Fruit fly (Drosophila melanogaster): ENCODE results near the gene CG13310.

The CG13310 gene

DNA sequence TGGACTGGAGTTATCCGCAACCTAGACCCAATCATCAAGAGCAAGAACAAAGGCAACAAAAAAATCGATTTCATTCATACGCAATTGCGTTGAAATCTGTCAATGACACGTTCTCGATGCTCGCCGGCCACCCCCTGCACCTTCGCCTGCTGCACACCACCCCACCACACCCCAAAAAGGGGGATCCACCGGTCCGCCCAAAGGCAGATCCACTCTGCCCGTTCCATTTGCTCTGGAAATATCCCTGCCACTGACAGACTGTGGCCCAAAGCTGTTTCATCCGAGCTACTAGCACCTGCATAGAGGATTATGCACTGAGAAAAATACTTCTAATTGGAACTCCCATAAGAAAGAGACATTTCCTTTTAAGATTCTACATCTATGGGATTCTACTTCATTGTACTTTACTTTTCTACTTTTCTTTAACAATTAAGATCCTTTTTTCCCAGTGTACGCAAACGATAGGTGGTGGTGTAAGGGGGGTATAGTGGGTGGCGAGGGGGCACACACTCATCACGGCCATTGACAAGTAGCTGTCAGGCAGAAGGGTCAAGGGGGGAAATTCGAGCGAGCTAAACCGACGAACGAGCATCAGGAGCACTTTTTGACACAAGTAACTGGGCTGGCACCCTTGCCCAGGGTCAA lies 23.5 kb upstream of the CG13310 start (continued):
- TF ChIP-seq NfI (GFP tag; optimal IDR thresholded peaks at IDR 0.05) = peak; percentile 38
- no peak for TF ChIP-seq kay (GFP tag; optimal IDR thresholded peaks at IDR 0.05)
- peak; percentile 24 for TF ChIP-seq tio (GFP tag; optimal IDR thresholded peaks at IDR 0.05)
- peak; percentile 46 for TF ChIP-seq tin (GFP tag; optimal IDR thresholded peaks at IDR 0.05)
- TF ChIP-seq Ravus (GFP tag; IDR thresholded peaks at IDR 0.05) = no peak
- peak; percentile 53; the same call in 1 of the 2 replicates for TF ChIP-seq Ada2b (GFP tag; IDR thresholded peaks at IDR 0.05)
- peak; percentile 37 for TF ChIP-seq Spps (tag; optimal IDR thresholded peaks at IDR 0.05)
- TF ChIP-seq CG34422 (GFP tag; IDR thresholded peaks at IDR 0.05) = peak; percentile 66; the same call in 1 of the 3 replicates
- peak; percentile 40; the same call in 1 of the 3 replicates for TF ChIP-seq dysf (GFP tag; IDR thresholded peaks at IDR 0.05)
- TF ChIP-seq kah (GFP tag; optimal IDR thresholded peaks at IDR 0.05) = no peak
- TF ChIP-seq CG10366 (GFP tag; IDR thresholded peaks at IDR 0.05) = peak; percentile 31; the same call in 1 of the 2 replicates
- TF ChIP-seq CG2202 (tag; optimal IDR thresholded peaks at IDR 0.05) = peak; percentile 37
- TF ChIP-seq Ptx1 (GFP tag; IDR thresholded peaks at IDR 0.05) = peak; percentile 55; the same call in 1 of the 2 replicates
- peak; percentile 26 for TF ChIP-seq caup (GFP tag; optimal IDR thresholded peaks at IDR 0.05; ENCODE audit: severe bottlenecking)
- no peak for TF ChIP-seq yki (optimal IDR thresholded peaks at IDR 0.05)
- no peak for TF ChIP-seq Hmr (GFP tag; optimal IDR thresholded peaks at IDR 0.05)
- peak; percentile 54 for TF ChIP-seq ranshi (GFP tag; IDR thresholded peaks at IDR 0.05)
- no peak for TF ChIP-seq CG17912 (GFP tag; optimal IDR thresholded peaks at IDR 0.05)
- peak; percentile 68 for TF ChIP-seq CG17328 (GFP tag; IDR thresholded peaks at IDR 0.05)
- TF ChIP-seq CG11247 (GFP tag; IDR thresholded peaks at IDR 0.05) = peak; percentile 29; the same call in 1 of the 2 replicates

DNA sequence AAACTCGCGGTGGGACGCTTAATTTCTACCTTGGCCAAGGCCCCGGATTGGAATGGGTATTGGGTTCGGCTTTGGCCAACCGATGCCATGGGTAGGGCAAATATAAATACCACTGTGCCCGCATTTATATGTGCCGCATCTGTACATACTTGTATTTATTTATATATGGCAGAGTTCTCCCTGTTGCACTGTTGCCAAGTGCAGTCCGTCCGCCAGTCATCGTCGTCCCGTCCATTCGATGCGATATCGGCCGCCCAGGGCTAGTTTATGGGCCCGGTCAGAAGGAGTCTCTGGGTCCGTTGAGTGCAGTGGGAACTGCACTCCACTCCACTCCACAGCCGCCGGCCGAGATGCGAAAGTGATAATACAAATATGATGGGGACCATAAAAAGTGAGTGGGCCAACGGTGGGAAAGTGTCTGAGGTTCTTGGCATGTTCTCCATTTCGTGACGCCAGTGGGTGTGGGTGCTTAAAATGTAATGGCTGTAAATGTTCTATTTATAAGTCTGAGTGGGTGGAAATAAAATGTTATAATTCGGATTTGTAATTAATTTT lies 22.6 kb upstream of the CG13310 start:
- no peak for TF ChIP-seq vnd (GFP tag; IDR thresholded peaks at IDR 0.05; ENCODE audit: partially characterized antibody)
- no peak for TF ChIP-seq Asciz (GFP tag; optimal IDR thresholded peaks at IDR 0.05)
- no peak for TF ChIP-seq Dip3 (GFP tag; optimal IDR thresholded peaks at IDR 0.05)
- peak; percentile 36 for TF ChIP-seq Med (GFP tag)
- 0 out of 3 replicates have a peak, but pooled peaks have one; percentile 29 for TF ChIP-seq CG11456 (GFP tag; IDR thresholded peaks at IDR 0.05)
- no peak for TF ChIP-seq eyg (GFP tag; optimal IDR thresholded peaks at IDR 0.05)
- TF ChIP-seq Ets65A (GFP tag) = peak; percentile 14

DNA sequence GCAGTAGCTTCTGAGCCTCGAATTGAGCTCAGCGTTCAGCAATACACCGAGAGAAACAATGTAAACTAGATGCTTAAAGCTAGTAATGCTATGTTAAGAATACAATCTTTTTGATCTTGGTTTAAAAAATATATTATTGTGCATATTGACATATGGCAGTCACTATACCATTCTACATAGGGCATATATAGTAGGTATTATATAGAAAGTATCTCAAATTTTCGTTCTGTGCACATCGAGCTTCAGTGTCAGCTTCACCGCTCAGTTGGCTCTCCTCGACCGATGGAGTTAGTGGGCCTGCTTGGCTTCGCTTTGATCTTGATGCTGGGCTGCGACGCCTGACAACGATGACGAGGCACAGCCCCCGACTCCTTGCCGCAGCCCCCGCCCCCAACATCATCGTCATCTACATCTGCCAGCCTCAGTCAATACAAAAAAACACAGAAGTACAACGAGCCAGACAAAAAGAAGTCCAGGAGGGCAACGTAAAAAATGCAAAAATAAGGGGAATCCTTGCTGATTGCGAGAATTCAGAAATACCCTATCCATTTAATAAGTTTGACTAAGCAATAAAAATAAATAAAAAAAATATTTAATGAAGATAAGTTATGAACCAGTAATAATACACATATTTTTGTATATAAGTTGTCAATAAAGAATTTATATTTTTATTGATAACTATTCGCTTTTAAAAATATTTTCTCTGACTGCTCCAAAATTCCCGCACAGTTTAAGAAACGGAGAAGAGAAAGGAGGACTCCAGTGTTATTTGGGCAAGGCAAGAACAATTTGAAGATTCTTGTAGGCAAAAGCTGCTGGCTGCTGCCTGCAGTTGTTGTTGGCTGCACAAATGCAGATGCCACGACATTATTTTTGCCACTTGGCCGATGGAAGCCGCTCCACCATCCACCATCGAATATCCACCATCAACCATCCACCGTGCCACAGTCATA lies 21.7 kb upstream of the CG13310 start:
- TF ChIP-seq gcm (GFP tag; optimal IDR thresholded peaks at IDR 0.05) (no peak), nerfin-2 (GFP tag; IDR thresholded peaks at IDR 0.05; ENCODE audit: partially characterized antibody) (no peak), sens (GFP tag) (peak; percentile 69), tup (GFP tag; optimal IDR thresholded peaks at IDR 0.05) (no peak), CG7928 (GFP tag; optimal IDR thresholded peaks at IDR 0.05) (no peak), cwo (GFP tag; optimal IDR thresholded peaks at IDR 0.05) (no peak), Vsx1 (GFP tag; optimal IDR thresholded peaks at IDR 0.05) (no peak), corto (GFP tag; optimal IDR thresholded peaks at IDR 0.05) (peak; percentile 80), CG15011 (GFP tag; optimal IDR thresholded peaks at IDR 0.05) (no peak), CG4360 (GFP tag; IDR thresholded peaks at IDR 0.05) (no peak), CG17186 (GFP tag; optimal IDR thresholded peaks at IDR 0.05) (no peak), CG3407 (GFP tag; optimal IDR thresholded peaks at IDR 0.05) (no peak), Xrp1 (GFP tag; IDR thresholded peaks at IDR 0.05) (peak; percentile 45; the same call in 1 of the 2 replicates), lbe (GFP tag; optimal IDR thresholded peaks at IDR 0.05) (peak; percentile 85), vfl (GFP tag; optimal IDR thresholded peaks at IDR 0.05) (no peak), gro (GFP tag; optimal IDR thresholded peaks at IDR 0.05) (no peak), ttk (GFP tag; IDR thresholded peaks at IDR 0.05) (no peak), CG6254 (GFP tag; optimal IDR thresholded peaks at IDR 0.05) (no peak), ro (GFP tag; IDR thresholded peaks at IDR 0.05) (no peak)

Measured in whole organism, embryonic.